Worm (Caenorhabditis elegans) whole organism, young adult: Measurements from ENCODE around the gene rabn-5.

Experiments used
- B0336.3 ChIP-seq: fragments of 200-800 bp; sonication (Bioruptor generic); IDR thresholded peaks from 2 replicates; pipeline ENCODE4 v1.3.6; 2022; ENCODE audit warnings: missing genetic modification characterization, missing compliant biosample characterization
- D2030.7 ChIP-seq: fragments of 200-800 bp; sonication (Bioruptor generic); IDR thresholded peaks from 2 replicates; pipeline ENCODE4 v1.3.6; 2022; ENCODE audit warnings: missing genetic modification reagents, missing genetic modification characterization, missing compliant biosample characterization
- F23B12.7 ChIP-seq: sonication (generic microtip); optimal IDR thresholded peaks from 2 replicates; lab custom pipeline; 2017; ENCODE audit warnings: missing genetic modification characterization, mild to moderate bottlenecking, missing compliant biosample characterization, antibody characterized with exemption, moderate library complexity; ENCODE audit not compliant: insufficient read depth
- F49E8.2 ChIP-seq: sonication (generic microtip); optimal IDR thresholded peaks from 3 replicates; lab custom pipeline; 2017; ENCODE audit warnings: missing genetic modification characterization, mild to moderate bottlenecking, missing compliant biosample characterization, antibody characterized with exemption, moderate library complexity; ENCODE audit not compliant: insufficient read depth
- F52B5.7 ChIP-seq: sonication (generic microtip); optimal IDR thresholded peaks from 2 replicates; lab custom pipeline; 2016; ENCODE audit warnings: mild to moderate bottlenecking, missing genetic modification characterization, missing compliant biosample characterization
- F57A8.1 ChIP-seq: fragments of 200-800 bp; sonication (Bioruptor generic); optimal IDR thresholded peaks from 2 replicates; lab custom pipeline; 2018; ENCODE audit warnings: mild to moderate bottlenecking, missing genetic modification characterization, moderate library complexity, missing compliant biosample characterization
- T07F8.4 ChIP-seq: sonication (generic microtip); optimal IDR thresholded peaks from 2 replicates; lab custom pipeline; 2016; ENCODE audit warnings: mild to moderate bottlenecking, missing genetic modification characterization, moderate library complexity, missing compliant biosample characterization
- Y53F4B.3 ChIP-seq: fragments of 200-800 bp; sonication (Bioruptor generic); IDR thresholded peaks from 2 replicates; pipeline ENCODE4 v1.3.6; 2022; ENCODE audit warnings: missing genetic modification reagents, missing genetic modification characterization, missing compliant biosample characterization
- Y53G8AR.9 ChIP-seq: fragments of 200-800 bp; sonication (Bioruptor generic); conservative IDR thresholded peaks from 2 replicates; pipeline ENCODE4 v1.3.6; 2022; ENCODE audit warnings: missing genetic modification reagents, missing genetic modification characterization, missing compliant biosample characterization
- Y67H2A.10 ChIP-seq: fragments of 200-800 bp; sonication (Bioruptor generic); conservative IDR thresholded peaks from 2 replicates; pipeline ENCODE4 v1.3.6; 2022; ENCODE audit warnings: missing genetic modification reagents, missing genetic modification characterization, missing compliant biosample characterization
- Y95B8A.8 ChIP-seq: fragments of 200-800 bp; sonication (Bioruptor generic); IDR thresholded peaks from 2 replicates; pipeline ENCODE4 v1.3.6; 2022; ENCODE audit warnings: missing genetic modification reagents, missing genetic modification characterization, missing compliant biosample characterization
- akir-1 ChIP-seq: fragments of 200-800 bp; sonication (Bioruptor generic); optimal IDR thresholded peaks from 2 replicates; lab custom pipeline; 2018; ENCODE audit warnings: mild to moderate bottlenecking, missing genetic modification characterization, moderate library complexity, missing compliant biosample characterization
- aptf-3 ChIP-seq: fragments of 200-800 bp; sonication (Bioruptor generic); IDR thresholded peaks from 2 replicates; pipeline ENCODE4 v1.3.6; 2022; ENCODE audit warnings: missing genetic modification characterization, missing compliant biosample characterization
- atf-7 ChIP-seq: sonication (generic microtip); optimal IDR thresholded peaks from 2 replicates; lab custom pipeline; 2017; ENCODE audit warnings: mild to moderate bottlenecking, missing genetic modification characterization, missing compliant biosample characterization
- athp-1 ChIP-seq: sonication (generic microtip); optimal IDR thresholded peaks from 2 replicates; lab custom pipeline; 2017; ENCODE audit warnings: mild to moderate bottlenecking, missing genetic modification characterization, missing compliant biosample characterization
- attf-3 ChIP-seq: fragments of 200-800 bp; sonication (Bioruptor generic); conservative IDR thresholded peaks from 2 replicates; pipeline ENCODE4 v1.3.6; 2022; ENCODE audit warnings: missing genetic modification reagents, missing genetic modification characterization, missing compliant biosample characterization
- bed-1 ChIP-seq: fragments of 200-800 bp; sonication (Bioruptor generic); IDR thresholded peaks from 2 replicates; pipeline ENCODE4 v1.3.6; 2022; ENCODE audit warnings: missing genetic modification reagents, missing genetic modification characterization, missing compliant biosample characterization
- bed-2 ChIP-seq: fragments of 200-800 bp; sonication (Bioruptor generic); IDR thresholded peaks from 2 replicates; pipeline ENCODE4 v1.3.6; 2022; ENCODE audit warnings: missing genetic modification reagents, missing genetic modification characterization, missing compliant biosample characterization
- ccch-3 ChIP-seq: fragments of 200-800 bp; sonication (Bioruptor generic); optimal IDR thresholded peaks from 2 replicates; lab custom pipeline; 2018; ENCODE audit warnings: mild to moderate bottlenecking, missing genetic modification characterization, missing compliant biosample characterization
- cebp-2 ChIP-seq: fragments of 200-800 bp; sonication (Bioruptor generic); IDR thresholded peaks from 2 replicates; pipeline ENCODE4 v1.3.6; 2022; ENCODE audit warnings: missing genetic modification characterization, missing compliant biosample characterization
- ceh-100 ChIP-seq: fragments of 200-800 bp; sonication (Bioruptor generic); IDR thresholded peaks from 2 replicates; pipeline ENCODE4 v1.3.6; 2022; ENCODE audit warnings: missing genetic modification reagents, missing genetic modification characterization, missing compliant biosample characterization
- ceh-27 ChIP-seq: fragments of 200-800 bp; sonication (Bioruptor generic); optimal IDR thresholded peaks from 2 replicates; lab custom pipeline; 2018; ENCODE audit warnings: mild to moderate bottlenecking, missing genetic modification characterization, moderate library complexity, missing compliant biosample characterization
- ceh-58 ChIP-seq: fragments of 200-800 bp; sonication (Bioruptor generic); IDR thresholded peaks from 2 replicates; pipeline ENCODE4 v1.3.6; 2022; ENCODE audit warnings: missing genetic modification characterization, missing compliant biosample characterization
- egl-18 ChIP-seq: fragments of 200-800 bp; sonication (Bioruptor generic); IDR thresholded peaks from 2 replicates; pipeline ENCODE4 v1.3.6; 2022; ENCODE audit warnings: missing genetic modification reagents, missing genetic modification characterization, missing compliant biosample characterization
- egrh-3 ChIP-seq: fragments of 200-800 bp; sonication (Bioruptor generic); IDR thresholded peaks from 2 replicates; pipeline ENCODE4 v1.3.6; 2022; ENCODE audit warnings: missing genetic modification reagents, missing genetic modification characterization, missing compliant biosample characterization
- him-1 ChIP-seq: sonication (generic microtip); optimal IDR thresholded peaks from 2 replicates; lab custom pipeline; 2016; ENCODE audit warnings: missing genotype, missing genetic modification reagents, missing genetic modification characterization, missing compliant biosample characterization
- hlh-12 ChIP-seq: sonication (generic microtip); optimal IDR thresholded peaks from 2 replicates; lab custom pipeline; 2016; ENCODE audit warnings: missing genetic modification characterization, missing compliant biosample characterization
- hlh-26 ChIP-seq: fragments of 200-800 bp; sonication (Bioruptor generic); conservative IDR thresholded peaks from 2 replicates; pipeline ENCODE4 v1.3.6; 2022; ENCODE audit warnings: missing genetic modification reagents, missing genetic modification characterization, missing compliant biosample characterization
- lag-1 ChIP-seq: fragments of 200-800 bp; sonication (Bioruptor generic); IDR thresholded peaks from 2 replicates; pipeline ENCODE4 v1.3.6; 2022; ENCODE audit warnings: missing genetic modification reagents, missing genetic modification characterization, missing compliant biosample characterization
- lin-40 ChIP-seq: sonication (generic microtip); optimal IDR thresholded peaks from 2 replicates; lab custom pipeline; 2016; ENCODE audit warnings: missing genetic modification characterization, mild to moderate bottlenecking, missing compliant biosample characterization, missing genotype, missing genetic modification reagents
- lsy-27 ChIP-seq: sonication (generic microtip); optimal IDR thresholded peaks from 2 replicates; lab custom pipeline; 2017; ENCODE audit warnings: missing genetic modification characterization, mild to moderate bottlenecking, missing compliant biosample characterization, antibody characterized with exemption, missing genotype, borderline replicate concordance; ENCODE audit not compliant: insufficient read depth
- madf-10 ChIP-seq: sonication (generic microtip); optimal IDR thresholded peaks from 2 replicates; lab custom pipeline; 2016; ENCODE audit warnings: mild to moderate bottlenecking, missing genetic modification characterization, missing compliant biosample characterization
- mcd-1 ChIP-seq: fragments of 200-800 bp; sonication (Bioruptor generic); IDR thresholded peaks from 2 replicates; pipeline ENCODE4 v1.3.6; 2022; ENCODE audit warnings: missing genetic modification reagents, missing genetic modification characterization, missing compliant biosample characterization
- nfya-1 ChIP-seq: sonication (generic microtip); optimal IDR thresholded peaks from 2 replicates; lab custom pipeline; 2017; ENCODE audit warnings: antibody characterized with exemption, missing compliant biosample characterization, missing genetic modification characterization, borderline replicate concordance; ENCODE audit not compliant: insufficient read depth
- pha-4 ChIP-seq: fragments of 150-350 bp; sonication (generic microtip); optimal IDR thresholded peaks from 2 replicates; lab custom pipeline; 2014; ENCODE audit warnings: missing biosample characterization, missing genetic modification reagents, missing genetic modification characterization
- rcor-1 ChIP-seq: fragments of 200-800 bp; sonication (Bioruptor generic); IDR thresholded peaks from 2 replicates; pipeline ENCODE4 v1.3.6; 2022; ENCODE audit warnings: missing genetic modification reagents, missing genetic modification characterization, missing compliant biosample characterization
- rec-8 ChIP-seq, 2 experiments: sonication (generic microtip); optimal IDR thresholded peaks; 2 replicates each; lab custom pipeline; 2016; ENCODE audit warnings: mild to moderate bottlenecking in 2 of 2, missing genetic modification characterization in 2 of 2, missing genetic modification reagents in 2 of 2, missing genotype in 2 of 2, missing biosample characterization in 1 of 2, missing compliant biosample characterization in 1 of 2, moderate library complexity in 1 of 2
- sdz-38 ChIP-seq: sonication (generic microtip); optimal IDR thresholded peaks from 2 replicates; lab custom pipeline; 2016; ENCODE audit warnings: missing genotype, missing genetic modification characterization, missing compliant biosample characterization
- snpc-3.4 ChIP-seq: sonication (generic microtip); optimal IDR thresholded peaks from 2 replicates; lab custom pipeline; 2017; ENCODE audit warnings: missing genetic modification characterization, mild to moderate bottlenecking, missing compliant biosample characterization, antibody characterized with exemption, moderate library complexity, missing genotype, missing genetic modification reagents
- somi-1 ChIP-seq: fragments of 200-800 bp; sonication (Bioruptor generic); optimal IDR thresholded peaks from 2 replicates; lab custom pipeline; 2018; ENCODE audit warnings: mild to moderate bottlenecking, missing genetic modification characterization, missing compliant biosample characterization
- tbx-9 ChIP-seq: sonication (generic microtip); optimal IDR thresholded peaks from 2 replicates; lab custom pipeline; 2016; ENCODE audit warnings: borderline replicate concordance, missing genetic modification characterization, inconsistent platforms, missing compliant biosample characterization
- ztf-18 ChIP-seq: sonication (generic microtip); optimal IDR thresholded peaks from 2 replicates; lab custom pipeline; 2016; ENCODE audit warnings: missing genotype, mild to moderate bottlenecking, missing genetic modification characterization, missing compliant biosample characterization
- ztf-25 ChIP-seq: fragments of 200-800 bp; sonication (Bioruptor generic); IDR thresholded peaks from 2 replicates; pipeline ENCODE4 v1.3.6; 2022; ENCODE audit warnings: missing genetic modification reagents, missing genetic modification characterization, missing compliant biosample characterization
- ztf-28 ChIP-seq: fragments of 200-800 bp; sonication (Bioruptor generic); IDR thresholded peaks from 2 replicates; pipeline ENCODE4 v1.3.6; 2022; ENCODE audit warnings: missing genetic modification reagents, missing genetic modification characterization, missing compliant biosample characterization
- ztf-3 ChIP-seq: fragments of 200-800 bp; sonication (Bioruptor generic); optimal IDR thresholded peaks from 2 replicates; lab custom pipeline; 2018; ENCODE audit warnings: mild to moderate bottlenecking, missing genetic modification characterization, missing compliant biosample characterization

The rabn-5 gene

ce11 chrIII:5845483-5845882 lies 18.9 kb upstream of the rabn-5 start (continued):
- TF ChIP-seq sdz-38, result no peak
- TF ChIP-seq lin-40 (tag; lab: Kevin White, UChicago), result peak; percentile 59
- no peak for TF ChIP-seq atf-7

ce11 chrIII:5846412-5846811 lies 17.9 kb upstream of the rabn-5 start:
- no peak for TF ChIP-seq madf-10 (tag; lab: Kevin White, UChicago)
- TF ChIP-seq ceh-27 (GFP tag; lab: Kevin White, UChicago), result no peak
- TF ChIP-seq athp-1 (tag; lab: Kevin White, UChicago), result no peak
- no peak for TF ChIP-seq F52B5.7
- TF ChIP-seq D2030.7 (GFP tag; lab: Robert Waterston, UW), result no peak
- no peak for TF ChIP-seq egrh-3 (GFP tag; lab: Robert Waterston, UW)

ce11 chrIII:5853240-5853639 lies 11.1 kb upstream of the rabn-5 start, which contains the start of gene ddx-23:
TSS of gene ddx-23 (minus strand) at chrIII:5853269.
- no peak for TF ChIP-seq rec-8 (tag; optimal IDR thresholded peaks at IDR 0.05; lab: Kevin White, UChicago)
- peak; percentile 40; the same call in 1 of the 2 replicates for TF ChIP-seq B0336.3 (GFP tag; lab: Robert Waterston, UW)
- no peak for TF ChIP-seq Y67H2A.10 (GFP tag; lab: Robert Waterston, UW)
- no peak for TF ChIP-seq F57A8.1 (GFP tag; lab: Kevin White, UChicago)
- peak; percentile 29; the same call in 1 of the 2 replicates for TF ChIP-seq bed-1 (GFP tag; lab: Robert Waterston, UW)
- no peak; the same call in 1 of the 2 replicates for TF ChIP-seq Y53G8AR.9
- no peak for TF ChIP-seq T07F8.4 (tag; lab: Kevin White, UChicago)
- no peak for TF ChIP-seq cebp-2 (GFP tag; lab: Robert Waterston, UW)
- TF ChIP-seq Y53F4B.3, result no peak
- TF ChIP-seq lag-1 (GFP tag; lab: Robert Waterston, UW), result no peak
- peak; percentile 15 for TF ChIP-seq ztf-18 (tag; lab: Kevin White, UChicago)
- 0 out of 2 replicates have a peak, but pooled peaks have one; percentile 65 for TF ChIP-seq Y95B8A.8 (GFP tag; lab: Robert Waterston, UW)
- TF ChIP-seq attf-3, result no peak
- TF ChIP-seq ztf-25 (GFP tag; lab: Robert Waterston, UW), result no peak
- peak; percentile 30 for TF ChIP-seq F49E8.2 (tag; lab: Kevin White, UChicago)
- no peak for TF ChIP-seq ccch-3 (GFP tag; lab: Kevin White, UChicago)
- TF ChIP-seq pha-4 (tag; lab: Kevin White, UChicago), result no peak
- no peak for TF ChIP-seq ztf-3 (GFP tag; lab: Kevin White, UChicago)
- TF ChIP-seq bed-2 (GFP tag; lab: Robert Waterston, UW), result no peak
- TF ChIP-seq F52B5.7, result peak; percentile 57
- no peak for TF ChIP-seq ceh-58 (GFP tag; lab: Robert Waterston, UW)
- TF ChIP-seq tbx-9 (tag; lab: Kevin White, UChicago), result no peak
- TF ChIP-seq lsy-27 (tag; lab: Kevin White, UChicago), result no peak
- TF ChIP-seq him-1 (tag; lab: Kevin White, UChicago), result no peak
- peak; percentile 28 for TF ChIP-seq hlh-12 (tag; lab: Kevin White, UChicago)
- no peak for TF ChIP-seq nfya-1 (tag; lab: Kevin White, UChicago)
- no peak for TF ChIP-seq mcd-1 (GFP tag; lab: Robert Waterston, UW)
- no peak for TF ChIP-seq akir-1 (GFP tag; lab: Kevin White, UChicago)
- no peak for TF ChIP-seq egl-18 (GFP tag; lab: Robert Waterston, UW)
- TF ChIP-seq aptf-3, result 0 out of 2 replicates have a peak, but pooled peaks have one; percentile 51
- no peak for TF ChIP-seq ceh-100
- TF ChIP-seq atf-7, result no peak
- no peak for TF ChIP-seq rcor-1
- TF ChIP-seq somi-1 (GFP tag; lab: Kevin White, UChicago), result no peak
- TF ChIP-seq snpc-3.4 (tag; lab: Kevin White, UChicago), result peak; percentile 69
- no peak for TF ChIP-seq ztf-28 (GFP tag; lab: Robert Waterston, UW)
- TF ChIP-seq F23B12.7 (tag; lab: Kevin White, UChicago), result no peak
- no peak for TF ChIP-seq hlh-26
